Fruit fly (Drosophila melanogaster) Kc167 (cell line): ENCODE measurements around the gene Nmd3.

ENCODE experiments used
- Myc ChIP-seq: fragments of >200 bp; optimal IDR thresholded peaks from 2 replicates; lab custom pipeline; 2017; ENCODE audit warnings: missing external identifiers
- Sin3A ChIP-seq: fragments of >200 bp; optimal IDR thresholded peaks from 2 replicates; lab custom pipeline; 2018; ENCODE audit warnings: missing external identifiers
- h ChIP-seq: fragments of >200 bp; optimal IDR thresholded peaks from 3 replicates; lab custom pipeline; 2018; ENCODE audit warnings: missing external identifiers
- psq ChIP-seq: fragments of >200 bp; optimal IDR thresholded peaks from 2 replicates; lab custom pipeline; 2017; ENCODE audit warnings: missing external identifiers
- ttk ChIP-seq: sonication (Bioruptor generic); optimal IDR thresholded peaks from 2 replicates; lab custom pipeline; 2017; ENCODE audit warnings: missing external identifiers

DNA sequence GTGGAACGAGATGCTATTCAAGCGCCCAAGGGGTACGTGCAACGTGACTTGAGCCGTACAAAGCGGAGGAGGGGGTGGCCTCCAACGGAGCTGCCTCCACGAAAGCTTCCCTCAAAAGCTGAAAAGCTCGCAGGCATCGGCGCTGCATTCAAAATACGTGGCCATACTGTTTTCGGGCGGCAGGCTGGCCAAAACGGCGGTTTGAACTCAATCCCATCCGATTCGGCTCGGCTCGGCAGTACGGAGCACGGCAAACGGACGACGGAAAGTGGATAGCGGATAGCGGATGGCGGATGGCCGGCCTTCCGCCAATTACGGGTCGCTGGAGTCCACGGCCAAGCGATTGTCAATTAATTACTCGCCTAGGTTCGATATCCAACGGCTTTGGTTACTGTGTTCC is 4.4 kb upstream of the Nmd3 start, which contains the start of gene Mct1:
- TF ChIP-seq psq: no peak
- TF ChIP-seq ttk (lab: Kevin White, UChicago): no peak
- TF ChIP-seq h (lab: Kevin White, UChicago): no peak
- TF ChIP-seq Sin3A (lab: Kevin White, UChicago): no peak
- no peak for TF ChIP-seq Myc
